Worm (Caenorhabditis elegans) whole organism, mixed stage, embryonic: ENCODE data around the gene F37H8.6.

Experiments
- M03D4.4 ChIP-seq: sonication (generic microtip); optimal IDR thresholded peaks from 2 replicates; lab custom pipeline; 2017; ENCODE audit warnings: mild to moderate bottlenecking, missing genetic modification characterization, missing compliant biosample characterization
- bed-3 ChIP-seq: fragments of 200-800 bp; sonication (Bioruptor generic); optimal IDR thresholded peaks from 3 replicates; lab custom pipeline; 2018; ENCODE audit warnings: mild to moderate bottlenecking, missing genetic modification characterization, moderate library complexity, missing compliant biosample characterization
- blmp-1 ChIP-seq: fragments of 150-350 bp; optimal IDR thresholded peaks from 2 replicates; lab custom pipeline; 2014; ENCODE audit warnings: missing biosample characterization, missing genetic modification characterization
- ceh-39 ChIP-seq: fragments of 150-350 bp; optimal IDR thresholded peaks from 2 replicates; lab custom pipeline; 2014; ENCODE audit warnings: missing biosample characterization, missing genetic modification characterization
- ceh-43 ChIP-seq: fragments of 200-800 bp; sonication (Bioruptor generic); optimal IDR thresholded peaks from 2 replicates; lab custom pipeline; 2018; ENCODE audit warnings: mild to moderate bottlenecking, missing genetic modification characterization, moderate library complexity, missing compliant biosample characterization
- ceh-83 ChIP-seq: fragments of 200-800 bp; sonication (Bioruptor generic); optimal IDR thresholded peaks from 2 replicates; lab custom pipeline; 2018; ENCODE audit warnings: mild to moderate bottlenecking, missing genetic modification characterization, missing compliant biosample characterization
- ces-1 ChIP-seq: fragments of 150-350 bp; optimal IDR thresholded peaks from 2 replicates; lab custom pipeline; 2014; ENCODE audit warnings: missing biosample characterization, missing genetic modification reagents, missing genetic modification characterization
- cnd-1 ChIP-seq: fragments of 200-800 bp; sonication (Bioruptor generic); optimal IDR thresholded peaks from 2 replicates; lab custom pipeline; 2018; ENCODE audit warnings: mild to moderate bottlenecking, missing genetic modification characterization, missing compliant biosample characterization
- drap-1 ChIP-seq: fragments of 200-800 bp; sonication (Bioruptor generic); optimal IDR thresholded peaks from 3 replicates; lab custom pipeline; 2018; ENCODE audit warnings: mild to moderate bottlenecking, missing genetic modification characterization, missing compliant biosample characterization
- elt-3 ChIP-seq: fragments of 150-350 bp; optimal IDR thresholded peaks from 2 replicates; lab custom pipeline; 2014; ENCODE audit warnings: missing biosample characterization, missing genetic modification characterization
- flh-1 ChIP-seq: fragments of 200-800 bp; sonication (Bioruptor generic); optimal IDR thresholded peaks from 2 replicates; lab custom pipeline; 2018; ENCODE audit warnings: mild to moderate bottlenecking, missing genetic modification characterization, moderate library complexity, missing compliant biosample characterization
- ham-2 ChIP-seq: fragments of 200-800 bp; sonication (Bioruptor generic); optimal IDR thresholded peaks from 2 replicates; lab custom pipeline; 2018; ENCODE audit warnings: mild to moderate bottlenecking, missing genetic modification characterization, missing compliant biosample characterization
- hlh-1 ChIP-seq: fragments of 150-350 bp; optimal IDR thresholded peaks from 2 replicates; lab custom pipeline; 2014; ENCODE audit warnings: missing biosample characterization, missing genetic modification reagents, missing genetic modification characterization
- lin-13 ChIP-seq: fragments of 150-350 bp; optimal IDR thresholded peaks from 2 replicates; lab custom pipeline; 2014; ENCODE audit warnings: missing biosample characterization, missing genetic modification characterization
- lin-32 ChIP-seq: fragments of 200-800 bp; sonication (Bioruptor generic); optimal IDR thresholded peaks from 2 replicates; lab custom pipeline; 2018; ENCODE audit warnings: mild to moderate bottlenecking, missing genetic modification characterization, missing compliant biosample characterization
- lsy-2 ChIP-seq: fragments of 150-350 bp; optimal IDR thresholded peaks from 2 replicates; lab custom pipeline; 2014; ENCODE audit warnings: missing biosample characterization, missing genetic modification characterization
- mep-1 ChIP-seq: fragments of 150-350 bp; optimal IDR thresholded peaks from 2 replicates; lab custom pipeline; 2017; ENCODE audit warnings: missing biosample characterization, missing genetic modification reagents, missing genetic modification characterization, inconsistent platforms
- mls-2 ChIP-seq: sonication (generic microtip); optimal IDR thresholded peaks from 2 replicates; lab custom pipeline; 2016; ENCODE audit warnings: mild to moderate bottlenecking, missing genetic modification characterization, moderate library complexity, missing compliant biosample characterization
- nhr-12 ChIP-seq: fragments of 150-350 bp; optimal IDR thresholded peaks from 2 replicates; lab custom pipeline; 2014; ENCODE audit warnings: missing biosample characterization, missing genetic modification characterization
- nhr-2 ChIP-seq: fragments of 150-350 bp; optimal IDR thresholded peaks from 2 replicates; lab custom pipeline; 2014; ENCODE audit warnings: missing biosample characterization, missing genetic modification characterization
- nhr-237 ChIP-seq: fragments of 150-350 bp; optimal IDR thresholded peaks from 2 replicates; lab custom pipeline; 2014; ENCODE audit warnings: missing biosample characterization, missing genetic modification characterization
- nhr-76 ChIP-seq: sonication (generic microtip); optimal IDR thresholded peaks from 2 replicates; lab custom pipeline; 2017; ENCODE audit warnings: missing biosample characterization, missing genetic modification characterization
- pha-4 ChIP-seq: fragments of 150-350 bp; optimal IDR thresholded peaks from 2 replicates; lab custom pipeline; 2018; ENCODE audit warnings: missing biosample characterization, missing genetic modification reagents, missing genetic modification characterization
- sem-2 ChIP-seq: fragments of 200-800 bp; sonication (Bioruptor generic); optimal IDR thresholded peaks from 2 replicates; lab custom pipeline; 2018; ENCODE audit warnings: mild to moderate bottlenecking, missing genetic modification characterization, missing compliant biosample characterization
- snpc-4 ChIP-seq: fragments of 150-350 bp; optimal IDR thresholded peaks from 2 replicates; lab custom pipeline; 2014; ENCODE audit warnings: missing biosample characterization, missing genetic modification characterization
- sptf-1 ChIP-seq: sonication (generic microtip); optimal IDR thresholded peaks from 2 replicates; lab custom pipeline; 2017; ENCODE audit warnings: mild to moderate bottlenecking, missing genetic modification characterization, moderate library complexity, missing compliant biosample characterization
- tbx-8 ChIP-seq: fragments of 200-800 bp; sonication (Bioruptor generic); optimal IDR thresholded peaks from 2 replicates; lab custom pipeline; 2018; ENCODE audit warnings: mild to moderate bottlenecking, missing genetic modification characterization, moderate library complexity, missing compliant biosample characterization
- unc-120 ChIP-seq: sonication (generic microtip); optimal IDR thresholded peaks from 2 replicates; lab custom pipeline; 2017; ENCODE audit warnings: missing genetic modification characterization, missing compliant biosample characterization; ENCODE audit not compliant: poor library complexity, severe bottlenecking
- unc-39 ChIP-seq: fragments of 150-350 bp; optimal IDR thresholded peaks from 2 replicates; lab custom pipeline; 2014; ENCODE audit warnings: missing biosample characterization, missing genetic modification characterization
- unc-62 ChIP-seq: fragments of 150-350 bp; optimal IDR thresholded peaks from 2 replicates; lab custom pipeline; 2014; ENCODE audit warnings: missing biosample characterization, missing genetic modification reagents, missing genetic modification characterization
- zip-8 ChIP-seq: fragments of 150-350 bp; optimal IDR thresholded peaks from 2 replicates; lab custom pipeline; 2014; ENCODE audit warnings: missing biosample characterization, missing genetic modification characterization
- ztf-11 ChIP-seq: fragments of 150-350 bp; optimal IDR thresholded peaks from 2 replicates; lab custom pipeline; 2014; ENCODE audit warnings: missing biosample characterization, missing genetic modification characterization

The F37H8.6 gene

DNA sequence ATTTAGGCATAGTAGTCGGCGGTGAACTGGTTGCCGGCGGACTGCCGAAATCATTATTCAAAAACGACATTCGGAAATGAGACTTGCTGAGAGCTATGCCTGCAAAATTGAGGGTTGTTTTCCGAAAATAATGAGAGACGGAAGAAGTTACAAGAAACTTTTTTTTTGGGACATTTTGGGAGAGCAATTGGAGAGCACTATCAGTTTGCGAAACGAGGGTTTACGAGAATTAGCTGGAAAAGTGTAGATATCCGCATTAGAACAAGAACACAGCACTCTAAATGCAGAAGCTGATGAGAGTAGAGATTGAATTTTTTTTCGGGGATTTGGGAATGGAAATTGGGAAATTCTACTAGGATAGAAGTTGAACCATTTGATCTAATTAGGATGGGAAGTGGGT is 24.8 kb downstream of the F37H8.6 start, which contains the start of gene pqm-1:
TSS of gene pqm-1 (minus strand) at position 101 of the 400 bp plus-strand sequence.
- TF ChIP-seq elt-3 (tag; lab: Kevin White, UChicago) (no peak), nhr-12 (tag; lab: Kevin White, UChicago) (no peak)

DNA sequence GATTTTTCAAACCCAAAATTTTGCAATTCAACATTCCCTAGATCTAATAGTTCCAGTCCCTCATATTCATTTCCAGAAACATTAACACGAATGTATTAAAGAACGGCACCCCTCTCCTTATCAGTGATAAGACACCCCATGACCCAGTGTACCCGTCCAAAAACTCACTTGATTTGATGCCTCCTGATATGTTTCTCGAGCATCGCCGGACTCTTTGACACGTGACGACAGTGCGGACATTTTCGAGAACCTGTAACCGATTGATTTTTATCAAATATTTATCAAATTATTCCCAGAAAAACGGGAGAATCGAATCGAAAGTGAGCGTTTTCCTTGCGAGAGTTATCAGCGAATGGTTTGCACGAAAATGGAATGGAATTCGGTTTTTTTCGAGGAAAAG is 26.3 kb downstream of the F37H8.6 start:
- TF ChIP-seq sem-2 (GFP tag; lab: Kevin White, UChicago), result no peak
- TF ChIP-seq ham-2 (GFP tag; lab: Kevin White, UChicago), result no peak
- TF ChIP-seq elt-3 (tag; lab: Kevin White, UChicago), result no peak
- no peak for TF ChIP-seq mep-1 (tag; lab: Kevin White, UChicago)
- TF ChIP-seq cnd-1 (tag; lab: Kevin White, UChicago), result no peak
- no peak for TF ChIP-seq lsy-2 (tag; lab: Kevin White, UChicago)
- TF ChIP-seq unc-62 (GFP tag; lab: Kevin White, UChicago), result no peak
- TF ChIP-seq snpc-4, result no peak
- no peak for TF ChIP-seq lin-13 (tag; lab: Kevin White, UChicago)
- TF ChIP-seq lin-32, result no peak
- no peak for TF ChIP-seq unc-120 (tag; lab: Kevin White, UChicago)
- no peak for TF ChIP-seq blmp-1 (tag; lab: Kevin White, UChicago)
- no peak for TF ChIP-seq nhr-237 (tag; lab: Kevin White, UChicago)
- no peak for TF ChIP-seq flh-1 (GFP tag; lab: Kevin White, UChicago)
- no peak for TF ChIP-seq ztf-11 (tag; lab: Kevin White, UChicago)
- TF ChIP-seq nhr-12 (tag; lab: Kevin White, UChicago), result no peak
- TF ChIP-seq nhr-76 (tag; lab: Kevin White, UChicago), result no peak

DNA sequence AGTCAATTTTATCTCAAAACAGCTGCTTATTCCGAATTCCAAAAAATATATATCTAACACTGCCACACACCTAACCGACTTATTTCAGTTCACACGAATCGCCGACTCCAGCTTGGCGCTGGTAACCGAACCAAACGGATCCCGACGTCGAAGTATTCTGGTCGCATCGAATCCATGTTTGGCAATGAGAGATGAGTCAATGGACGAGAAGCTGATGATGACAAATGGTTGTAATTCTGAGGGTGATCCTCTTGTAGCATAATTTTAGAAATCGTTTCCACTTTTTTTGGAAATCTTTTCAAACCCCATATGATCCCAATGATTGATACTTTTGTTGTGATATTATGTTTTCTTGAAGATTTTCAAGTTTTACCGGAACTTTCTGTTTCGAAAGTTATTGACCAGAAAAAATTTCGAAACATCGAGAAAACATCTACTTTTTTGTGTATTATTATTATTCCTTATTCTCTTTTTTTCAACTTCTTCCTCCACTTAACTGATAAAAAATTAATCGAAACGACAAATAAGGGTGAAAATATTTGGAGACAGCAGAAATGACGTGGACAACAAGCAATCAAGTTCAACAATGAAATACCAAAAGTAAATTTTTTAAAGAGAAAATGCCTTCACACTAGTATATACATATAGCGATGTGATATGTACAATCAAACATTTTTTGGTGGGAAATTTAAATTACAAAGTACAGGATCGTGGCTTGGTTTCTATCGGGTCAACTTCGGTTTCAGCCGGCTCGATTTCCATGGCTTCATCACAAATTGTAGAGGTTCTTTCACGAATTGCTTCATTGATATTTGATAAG is 27.2 kb downstream of the F37H8.6 start:
- TF ChIP-seq sptf-1 (tag; lab: Kevin White, UChicago), result no peak
- no peak for TF ChIP-seq zip-8 (tag; lab: Kevin White, UChicago)
- no peak for TF ChIP-seq snpc-4
- no peak for TF ChIP-seq hlh-1

DNA sequence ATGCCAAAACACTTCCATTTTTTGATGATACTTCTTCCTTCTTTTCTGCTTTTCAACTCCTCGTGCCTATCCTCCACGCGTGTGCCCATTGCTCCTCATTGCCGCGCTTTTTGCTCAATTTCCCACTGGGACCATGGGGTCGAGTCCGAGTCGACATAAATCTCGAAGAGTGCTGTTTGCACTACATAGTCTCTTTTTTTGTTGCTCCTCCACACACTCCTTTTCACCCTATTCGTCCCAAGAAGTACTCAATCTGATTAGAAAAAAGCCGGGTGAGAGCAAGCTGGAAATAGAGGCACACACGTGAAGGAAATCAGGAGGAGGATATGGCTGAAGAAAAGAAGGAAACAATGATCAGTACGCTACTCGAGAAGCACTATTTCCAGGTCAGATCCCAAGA is 34.7 kb downstream of the F37H8.6 start, which contains the start of gene arrd-6:
TSS of gene arrd-6 (plus strand) at position 169 of the 400 bp plus-strand sequence.
- no peak for TF ChIP-seq unc-39 (tag; lab: Kevin White, UChicago)
- TF ChIP-seq nhr-76 (tag; lab: Kevin White, UChicago), result no peak
- no peak for TF ChIP-seq ham-2 (GFP tag; lab: Kevin White, UChicago)
- TF ChIP-seq mls-2 (tag; lab: Kevin White, UChicago), result no peak
- TF ChIP-seq hlh-1, result no peak
- no peak for TF ChIP-seq nhr-237 (tag; lab: Kevin White, UChicago)
- no peak for TF ChIP-seq nhr-12 (tag; lab: Kevin White, UChicago)
- TF ChIP-seq lin-13 (tag; lab: Kevin White, UChicago), result no peak
- no peak for TF ChIP-seq blmp-1 (tag; lab: Kevin White, UChicago)
- no peak for TF ChIP-seq lin-32
- no peak for TF ChIP-seq ceh-83
- TF ChIP-seq ceh-43 (GFP tag; lab: Kevin White, UChicago), result no peak
- no peak for TF ChIP-seq flh-1 (GFP tag; lab: Kevin White, UChicago)
- TF ChIP-seq mep-1 (tag; lab: Kevin White, UChicago), result no peak
- no peak for TF ChIP-seq ces-1
- no peak for TF ChIP-seq M03D4.4 (tag; lab: Kevin White, UChicago)
- TF ChIP-seq sptf-1 (tag; lab: Kevin White, UChicago), result no peak
- no peak for TF ChIP-seq ceh-39 (tag; lab: Kevin White, UChicago)

- TF ChIP-seq nhr-76 (tag; lab: Kevin White, UChicago), result no peak
- no peak for TF ChIP-seq bed-3 (GFP tag; lab: Kevin White, UChicago)
- TF ChIP-seq unc-62 (GFP tag; lab: Kevin White, UChicago), result no peak
- TF ChIP-seq tbx-8 (GFP tag; lab: Kevin White, UChicago), result no peak
- TF ChIP-seq flh-1 (GFP tag; lab: Kevin White, UChicago), result no peak
- TF ChIP-seq nhr-2 (tag; lab: Kevin White, UChicago), result no peak
- no peak for TF ChIP-seq drap-1 (GFP tag; lab: Kevin White, UChicago)
- no peak for TF ChIP-seq nhr-237 (tag; lab: Kevin White, UChicago)
- TF ChIP-seq lsy-2 (tag; lab: Kevin White, UChicago), result no peak
- TF ChIP-seq unc-39 (tag; lab: Kevin White, UChicago), result no peak
- no peak for TF ChIP-seq lin-32
- TF ChIP-seq hlh-1, result no peak
- TF ChIP-seq blmp-1 (tag; lab: Kevin White, UChicago), result no peak
- TF ChIP-seq ham-2 (GFP tag; lab: Kevin White, UChicago), result no peak
- no peak for TF ChIP-seq ces-1
- TF ChIP-seq ceh-43 (GFP tag; lab: Kevin White, UChicago), result no peak
- TF ChIP-seq pha-4 (tag; lab: Kevin White, UChicago), result no peak
Measured at ce11 chrII:11140140-11140539, 37.1 kb downstream of the F37H8.6 start, which contains the start of gene F40F8.4. F40F8.4 (minus strand) TSS chrII:11140240.
